Fruit fly (Drosophila melanogaster) whole organism, embryonic: ENCODE data around the gene CheB38c.
A peak's percentile ranks its signal among the peaks of the same experiment; 100 is the strongest.

Experiments
- Abd-B ChIP-seq: fragments of 200-800 bp; sonication (Bioruptor generic); optimal IDR thresholded peaks from 2 replicates; lab custom pipeline; 2018; ENCODE audit warnings: missing biosample characterization, mild to moderate bottlenecking, missing genetic modification characterization, moderate library complexity
- Atf-2 ChIP-seq: fragments of 200-800 bp; sonication (Bioruptor generic); optimal IDR thresholded peaks from 2 replicates; lab custom pipeline; 2016; ENCODE audit warnings: missing biosample characterization, missing genetic modification characterization
- BEAF-32 ChIP-seq: fragments of 200-800 bp; sonication (Bioruptor generic); optimal IDR thresholded peaks from 3 replicates; lab custom pipeline; 2017; ENCODE audit warnings: missing biosample characterization, missing genetic modification characterization, mild to moderate bottlenecking, moderate library complexity, missing genetic modification reagents
- CG1024 ChIP-seq: fragments of 200-800 bp; sonication (Bioruptor generic); IDR thresholded peaks from 2 replicates; pipeline ENCODE4 v1.3.6; 2022; ENCODE audit warnings: missing biosample characterization, missing genetic modification characterization
- CG10321 ChIP-seq: fragments of 200-800 bp; sonication (Bioruptor generic); IDR thresholded peaks from 2 replicates; pipeline ENCODE4 v1.3.6; 2022; ENCODE audit warnings: missing biosample characterization, missing genetic modification characterization
- CG11247 ChIP-seq: fragments of 200-800 bp; sonication (Bioruptor generic); IDR thresholded peaks from 2 replicates; pipeline ENCODE4 v1.3.6; 2022; ENCODE audit warnings: missing biosample characterization, missing genetic modification characterization
- CG11695 ChIP-seq: fragments of 200-800 bp; sonication (Bioruptor generic); IDR thresholded peaks from 3 replicates; pipeline ENCODE4 v1.3.6; 2022; ENCODE audit warnings: missing biosample characterization, missing genetic modification characterization
- CG1233 ChIP-seq: fragments of 200-800 bp; sonication (Bioruptor generic); optimal IDR thresholded peaks from 4 replicates; lab custom pipeline; 2018; ENCODE audit warnings: missing biosample characterization, mild to moderate bottlenecking, missing genetic modification characterization
- CG12659 ChIP-seq: fragments of 200-800 bp; sonication (Bioruptor generic); optimal IDR thresholded peaks from 3 replicates; lab custom pipeline; 2017; ENCODE audit warnings: mild to moderate bottlenecking, missing biosample characterization, missing genetic modification reagents, missing genetic modification characterization
- CG15479 ChIP-seq: fragments of 200-800 bp; sonication (Bioruptor generic); optimal IDR thresholded peaks from 3 replicates; lab custom pipeline; 2019; ENCODE audit warnings: missing biosample characterization, mild to moderate bottlenecking, missing genetic modification characterization, moderate library complexity
- CG1603 ChIP-seq: fragments of 200-800 bp; sonication (Bioruptor generic); optimal IDR thresholded peaks from 2 replicates; lab custom pipeline; 2019; ENCODE audit warnings: missing biosample characterization, mild to moderate bottlenecking, missing genetic modification characterization, moderate library complexity
- CG16813 ChIP-seq: fragments of 200-800 bp; sonication (Bioruptor generic); IDR thresholded peaks from 3 replicates; pipeline ENCODE4 v1.3.6; 2022; ENCODE audit warnings: missing biosample characterization, missing genetic modification characterization; ENCODE audit not compliant: partially characterized antibody
- CG16863 ChIP-seq: fragments of 200-800 bp; sonication (Bioruptor generic); optimal IDR thresholded peaks from 3 replicates; lab custom pipeline; 2016; ENCODE audit warnings: missing biosample characterization, missing genetic modification characterization
- CG17612 ChIP-seq: fragments of 200-800 bp; sonication (Bioruptor generic); IDR thresholded peaks from 2 replicates; pipeline ENCODE4 v1.3.6; 2022; ENCODE audit warnings: missing biosample characterization, missing genetic modification characterization
- CG18011 ChIP-seq: fragments of 200-800 bp; sonication (Bioruptor generic); optimal IDR thresholded peaks from 2 replicates; lab custom pipeline; 2017; ENCODE audit warnings: missing biosample characterization, missing genetic modification characterization, mild to moderate bottlenecking, moderate library complexity, missing genotype
- CG31365 ChIP-seq: fragments of 200-800 bp; sonication (Bioruptor generic); optimal IDR thresholded peaks from 2 replicates; lab custom pipeline; 2018; ENCODE audit warnings: missing biosample characterization, mild to moderate bottlenecking, missing genetic modification characterization
- CG3838 ChIP-seq: fragments of 200-800 bp; sonication (Bioruptor generic); optimal IDR thresholded peaks from 3 replicates; lab custom pipeline; 2016; ENCODE audit warnings: missing biosample characterization, missing genetic modification characterization
- CG8281 ChIP-seq: fragments of 200-800 bp; sonication (Bioruptor generic); optimal IDR thresholded peaks from 2 replicates; lab custom pipeline; 2018; ENCODE audit warnings: missing biosample characterization, mild to moderate bottlenecking, missing genetic modification characterization, moderate library complexity
- CG9437 ChIP-seq: fragments of 200-800 bp; sonication (Bioruptor generic); optimal IDR thresholded peaks from 2 replicates; lab custom pipeline; 2018; ENCODE audit warnings: missing biosample characterization, mild to moderate bottlenecking, missing genetic modification characterization
- CG9817 ChIP-seq: fragments of 200-800 bp; sonication (Bioruptor generic); optimal IDR thresholded peaks from 2 replicates; lab custom pipeline; 2018; ENCODE audit warnings: missing biosample characterization, mild to moderate bottlenecking, missing genetic modification characterization, moderate library complexity
- CG9876 ChIP-seq: fragments of 200-800 bp; sonication (Bioruptor generic); optimal IDR thresholded peaks from 2 replicates; lab custom pipeline; 2016; ENCODE audit warnings: missing biosample characterization, missing genetic modification characterization
- Dip2 ChIP-seq: fragments of 200-800 bp; sonication (Bioruptor generic); IDR thresholded peaks from 2 replicates; pipeline ENCODE4 v1.3.6; 2022; ENCODE audit warnings: missing biosample characterization, missing genetic modification characterization
- Fer3 ChIP-seq: fragments of 200-800 bp; sonication (Bioruptor generic); optimal IDR thresholded peaks from 2 replicates; lab custom pipeline; 2018; ENCODE audit warnings: missing biosample characterization, mild to moderate bottlenecking, missing genetic modification characterization, moderate library complexity
- HLH4C ChIP-seq: fragments of 200-800 bp; sonication (Bioruptor generic); IDR thresholded peaks from 3 replicates; pipeline ENCODE4 v1.3.6; 2022; ENCODE audit warnings: missing biosample characterization, missing genetic modification characterization; ENCODE audit not compliant: partially characterized antibody
- HLH54F ChIP-seq: fragments of 200-800 bp; sonication (Bioruptor generic); optimal IDR thresholded peaks from 3 replicates; lab custom pipeline; 2016; ENCODE audit warnings: missing biosample characterization, missing genetic modification characterization
- Hr78 ChIP-seq, 2 experiments: fragments of 200-800 bp in 1 of 2; fragments of >200 bp in 1 of 2; sonication (Bioruptor generic) in 1 of 2; optimal IDR thresholded peaks; 2 replicates each; lab custom pipeline; 2017 to 2019; ENCODE audit warnings: missing biosample characterization in 2 of 2, missing genetic modification characterization in 2 of 2, mild to moderate bottlenecking in 1 of 2, moderate library complexity in 1 of 2
- Jarid2 ChIP-seq: fragments of 200-800 bp; sonication (Bioruptor generic); optimal IDR thresholded peaks from 3 replicates; lab custom pipeline; 2017; ENCODE audit warnings: mild to moderate bottlenecking, missing biosample characterization, missing genetic modification reagents, missing genetic modification characterization
- Oli ChIP-seq: fragments of 200-800 bp; sonication (Bioruptor generic); optimal IDR thresholded peaks from 2 replicates; lab custom pipeline; 2018; ENCODE audit warnings: missing biosample characterization, mild to moderate bottlenecking, missing genetic modification characterization, moderate library complexity
- Optix ChIP-seq: fragments of 200-800 bp; sonication (Bioruptor generic); IDR thresholded peaks from 3 replicates; pipeline ENCODE4 v1.3.6; 2022; ENCODE audit warnings: missing biosample characterization, missing genetic modification characterization
- Sry-β ChIP-seq: fragments of 200-800 bp; sonication (Bioruptor generic); optimal IDR thresholded peaks from 2 replicates; lab custom pipeline; 2018; ENCODE audit warnings: missing biosample characterization, mild to moderate bottlenecking, missing genetic modification characterization, moderate library complexity
- YL-1 ChIP-seq: fragments of 200-800 bp; sonication (Bioruptor generic); optimal IDR thresholded peaks from 3 replicates; lab custom pipeline; 2017; ENCODE audit warnings: missing biosample characterization, mild to moderate bottlenecking, missing genetic modification characterization
- ab ChIP-seq: fragments of 200-800 bp; sonication (Bioruptor generic); optimal IDR thresholded peaks from 2 replicates; lab custom pipeline; 2016; ENCODE audit warnings: missing biosample characterization, missing genetic modification characterization
- bab2 ChIP-seq: fragments of 200-800 bp; sonication (Bioruptor generic); optimal IDR thresholded peaks from 2 replicates; lab custom pipeline; 2016; ENCODE audit warnings: missing biosample characterization, missing genetic modification characterization
- crp ChIP-seq, 2 experiments: fragments of 200-800 bp; sonication (Bioruptor generic); optimal IDR thresholded peaks; 2 replicates in 1 of 2; 3 replicates in 1 of 2; lab custom pipeline; 2017; ENCODE audit warnings: missing biosample characterization in 2 of 2, missing genetic modification characterization in 2 of 2, mild to moderate bottlenecking in 1 of 2, moderate library complexity in 1 of 2
- dan ChIP-seq: fragments of 200-800 bp; sonication (Bioruptor generic); IDR thresholded peaks from 2 replicates; pipeline ENCODE4 v1.3.6; 2022; ENCODE audit warnings: missing biosample characterization, missing genetic modification characterization
- esg ChIP-seq: fragments of 200-800 bp; sonication (Bioruptor generic); conservative IDR thresholded peaks from 2 replicates; pipeline ENCODE4 v1.3.6; 2022; ENCODE audit warnings: missing biosample characterization, missing genetic modification characterization
- exex ChIP-seq: fragments of 200-800 bp; sonication (Bioruptor generic); optimal IDR thresholded peaks from 4 replicates; lab custom pipeline; 2018; ENCODE audit warnings: missing biosample characterization, mild to moderate bottlenecking, missing genetic modification characterization, moderate library complexity
- fd96Cb ChIP-seq: fragments of 200-800 bp; sonication (Bioruptor generic); optimal IDR thresholded peaks from 2 replicates; lab custom pipeline; 2018; ENCODE audit warnings: missing biosample characterization, mild to moderate bottlenecking, missing genetic modification characterization, moderate library complexity
- gce ChIP-seq: fragments of 200-800 bp; sonication (Bioruptor generic); IDR thresholded peaks from 3 replicates; pipeline ENCODE4 v1.3.6; 2022; ENCODE audit warnings: missing biosample characterization, missing genetic modification characterization
- grn ChIP-seq: fragments of 200-800 bp; sonication (Bioruptor generic); optimal IDR thresholded peaks from 3 replicates; lab custom pipeline; 2017; ENCODE audit warnings: missing biosample characterization, missing genetic modification characterization
- jigr1 ChIP-seq: fragments of 200-800 bp; sonication (Bioruptor generic); IDR thresholded peaks from 3 replicates; pipeline ENCODE4 v1.3.6; 2022; ENCODE audit warnings: missing biosample characterization, missing genetic modification characterization
- kni ChIP-seq: fragments of 200-800 bp; sonication (Bioruptor generic); optimal IDR thresholded peaks from 3 replicates; lab custom pipeline; 2017; ENCODE audit warnings: mild to moderate bottlenecking, missing biosample characterization, missing genetic modification reagents, missing genetic modification characterization
- nerfin-2 ChIP-seq: fragments of 200-800 bp; sonication (Bioruptor generic); IDR thresholded peaks from 2 replicates; pipeline ENCODE4 v1.3.6; 2022; ENCODE audit warnings: missing biosample characterization, missing genetic modification characterization; ENCODE audit not compliant: partially characterized antibody
- otp ChIP-seq: fragments of 200-800 bp; sonication (Bioruptor generic); IDR thresholded peaks from 3 replicates; pipeline ENCODE4, ENCODE4 v1.3.6; 2022; ENCODE audit warnings: missing biosample characterization, missing genetic modification characterization
- phol ChIP-seq: fragments of 200-800 bp; sonication (Bioruptor generic); optimal IDR thresholded peaks from 3 replicates; lab custom pipeline; 2018; ENCODE audit warnings: missing biosample characterization, mild to moderate bottlenecking, missing genetic modification characterization, moderate library complexity
- sens-2 ChIP-seq: fragments of 200-800 bp; sonication (Bioruptor generic); IDR thresholded peaks from 2 replicates; pipeline ENCODE4 v1.3.6; 2022; ENCODE audit warnings: missing biosample characterization, missing genetic modification characterization
- stc ChIP-seq: fragments of 200-800 bp; sonication (Bioruptor generic); IDR thresholded peaks from 2 replicates; pipeline ENCODE4 v1.3.6; 2022; ENCODE audit warnings: missing biosample characterization, missing genetic modification characterization
- ttk ChIP-seq: fragments of 200-800 bp; sonication (Bioruptor generic); IDR thresholded peaks from 2 replicates; pipeline ENCODE4 v2.1.2; 2022; ENCODE audit warnings: missing biosample characterization, missing genetic modification characterization
- vfl ChIP-seq: fragments of 200-800 bp; sonication (Bioruptor generic); optimal IDR thresholded peaks from 2 replicates; lab custom pipeline; 2016; ENCODE audit warnings: missing biosample characterization, missing genetic modification characterization
- wdn ChIP-seq: fragments of 200-800 bp; sonication (Bioruptor generic); IDR thresholded peaks from 2 replicates; pipeline ENCODE4 v1.3.6; 2022; ENCODE audit warnings: missing biosample characterization, missing genetic modification characterization

CheB38c gene

DNA sequence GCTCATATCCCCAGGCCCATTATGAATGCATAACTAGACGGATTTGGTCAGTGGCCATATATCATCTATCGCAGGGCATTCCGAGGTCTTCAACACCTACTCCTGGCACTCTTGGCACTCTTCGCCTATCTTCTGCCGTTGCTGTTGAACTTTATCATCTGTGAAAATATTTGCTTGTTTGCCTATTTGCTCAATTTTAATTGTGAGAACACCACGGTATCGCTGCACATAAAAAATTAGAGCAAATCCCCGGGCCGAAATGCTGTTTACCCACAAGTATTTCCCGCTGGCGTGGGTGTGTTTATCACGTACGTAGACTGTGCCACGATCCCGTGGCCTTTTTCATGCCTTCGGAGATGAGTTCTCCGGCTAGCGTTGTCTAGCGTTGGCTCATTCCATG, 39.9 kb downstream of the CheB38c start (continued):
- TF ChIP-seq CG9876 (GFP tag; lab: Kevin White, UChicago), result no peak
- TF ChIP-seq HLH54F (GFP tag; lab: Kevin White, UChicago), result peak; percentile 1
- peak; percentile 9 for TF ChIP-seq CG9817 (tag; lab: Kevin White, UChicago)
- TF ChIP-seq Sry-β (GFP tag; lab: Kevin White, UChicago), result peak; percentile 13
- peak in 1 of 2 experiments; percentile 13 for TF ChIP-seq crp (GFP tag; optimal IDR thresholded peaks at IDR 0.05; lab: Kevin White, UChicago)
- TF ChIP-seq nerfin-2, result no peak
- TF ChIP-seq BEAF-32 (GFP tag; lab: Kevin White, UChicago), result no peak
- no peak for TF ChIP-seq CG16813 (GFP tag; lab: Robert Waterston, UW)
- no peak for TF ChIP-seq exex
- peak; percentile 74; the same call in 2 of the 3 replicates for TF ChIP-seq otp
- no peak for TF ChIP-seq CG9437 (GFP tag; lab: Kevin White, UChicago)
- peak; percentile 49 for TF ChIP-seq grn (GFP tag; lab: Kevin White, UChicago)
- TF ChIP-seq bab2 (GFP tag; lab: Kevin White, UChicago), result peak; percentile 59
- TF ChIP-seq CG15479 (GFP tag; lab: Kevin White, UChicago), result peak; percentile 86
- peak; percentile 32 for TF ChIP-seq Jarid2 (GFP tag; lab: Kevin White, UChicago)
- TF ChIP-seq Dip2 (GFP tag; lab: Robert Waterston, UW), result no peak
- peak; percentile 39 for TF ChIP-seq Atf-2 (GFP tag; lab: Kevin White, UChicago)
- no peak for TF ChIP-seq vfl
- TF ChIP-seq CG11695, result no peak
- no peak for TF ChIP-seq HLH4C (GFP tag; lab: Robert Waterston, UW)
- TF ChIP-seq gce (GFP tag; lab: Robert Waterston, UW), result peak; percentile 69; the same call in 1 of the 3 replicates
- TF ChIP-seq CG1024 (GFP tag; lab: Robert Waterston, UW), result peak; percentile 52; the same call in 1 of the 2 replicates
- 0 out of 2 replicates have a peak, but pooled peaks have one; percentile 17 for TF ChIP-seq ttk
- no peak for TF ChIP-seq Hr78 (GFP tag; optimal IDR thresholded peaks at IDR 0.05; lab: Kevin White, UChicago)
- peak; percentile 10; the same call in 1 of the 2 replicates for TF ChIP-seq stc
- no peak for TF ChIP-seq CG11247 (GFP tag; lab: Robert Waterston, UW)
- TF ChIP-seq wdn (GFP tag; lab: Robert Waterston, UW), result no peak
- no peak for TF ChIP-seq Abd-B (GFP tag; lab: Kevin White, UChicago)
- TF ChIP-seq CG3838 (GFP tag; lab: Kevin White, UChicago), result peak; percentile 13
- TF ChIP-seq ab, result no peak
- TF ChIP-seq CG1233 (GFP tag; lab: Kevin White, UChicago), result peak; percentile 78
- TF ChIP-seq CG18011 (GFP tag; lab: Kevin White, UChicago), result peak; percentile 4
- peak; percentile 57 for TF ChIP-seq Fer3 (tag; lab: Kevin White, UChicago)
- peak; percentile 0 for TF ChIP-seq phol (tag; lab: Kevin White, UChicago)
- TF ChIP-seq CG12659 (GFP tag; lab: Kevin White, UChicago), result peak; percentile 52
- no peak for TF ChIP-seq dan (GFP tag; lab: Robert Waterston, UW)
- TF ChIP-seq YL-1, result peak; percentile 71
- TF ChIP-seq fd96Cb (tag; lab: Kevin White, UChicago), result peak; percentile 18
- TF ChIP-seq CG1603 (tag; lab: Kevin White, UChicago), result peak; percentile 82
- peak; percentile 13 for TF ChIP-seq CG8281 (tag; lab: Kevin White, UChicago)
- TF ChIP-seq esg, result no peak
- 0 out of 2 replicates have a peak, but pooled peaks have one; percentile 11 for TF ChIP-seq CG17612 (GFP tag; lab: Robert Waterston, UW)
- peak; percentile 28 for TF ChIP-seq Oli (tag; lab: Kevin White, UChicago)
- TF ChIP-seq CG10321 (GFP tag; lab: Robert Waterston, UW), result no peak
- peak; percentile 38; the same call in 1 of the 3 replicates for TF ChIP-seq Optix (GFP tag; lab: Robert Waterston, UW)
- TF ChIP-seq CG16863, result peak; percentile 42
- no peak for TF ChIP-seq sens-2 (GFP tag; lab: Robert Waterston, UW)
- TF ChIP-seq kni (GFP tag; lab: Kevin White, UChicago), result peak; percentile 76
- TF ChIP-seq CG31365, result peak; percentile 58
- no peak for TF ChIP-seq jigr1 (GFP tag; lab: Robert Waterston, UW)
